Worm (Caenorhabditis elegans): ENCODE results near the gene Y54G11A.9.

The Y54G11A.9 gene

DNA sequence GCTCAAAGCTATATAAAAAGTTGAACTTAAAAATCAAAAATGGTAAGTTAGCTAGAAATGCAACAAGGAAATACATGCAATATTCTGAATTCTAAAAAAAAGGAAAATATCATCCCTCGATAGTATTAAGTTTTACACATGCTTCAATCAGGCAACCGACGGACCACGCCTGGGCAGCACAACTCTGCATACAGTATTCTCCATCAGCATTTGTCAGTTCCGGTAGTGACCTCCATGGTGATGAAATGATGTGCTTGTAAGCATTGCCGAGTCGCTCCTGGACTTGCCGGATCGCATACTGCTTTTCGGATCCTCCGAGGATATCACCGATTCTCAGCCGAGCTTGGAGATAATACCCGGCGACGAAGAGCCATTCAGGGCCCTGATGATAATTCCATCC, 4.5 kb upstream of the Y54G11A.9 start (continued):
- no peak for TF ChIP-seq dpff-1 (tag; optimal IDR thresholded peaks at IDR 0.05)
- no peak for TF ChIP-seq cebp-2 (GFP tag; IDR thresholded peaks at IDR 0.05)
- TF ChIP-seq ceh-40 (GFP tag; IDR thresholded peaks at IDR 0.05), result peak; percentile 59; the same call in 1 of the 2 replicates
- peak; percentile 75 for TF ChIP-seq F49E8.2 (tag; optimal IDR thresholded peaks at IDR 0.05; ENCODE audit: insufficient read depth)
- peak; percentile 71 for TF ChIP-seq repo-1 (tag; optimal IDR thresholded peaks at IDR 0.05)
- TF ChIP-seq somi-1 (GFP tag; optimal IDR thresholded peaks at IDR 0.05), result no peak
- TF ChIP-seq attf-6 (GFP tag; IDR thresholded peaks at IDR 0.05), result no peak; the same call in none of the 2 replicates
- TF ChIP-seq lin-54 (GFP tag; optimal IDR thresholded peaks at IDR 0.05), result peak; percentile 30
- no peak for TF ChIP-seq Y53F4B.3 (GFP tag; IDR thresholded peaks at IDR 0.05)
- TF ChIP-seq hrde-1 (tag; optimal IDR thresholded peaks at IDR 0.05; ENCODE audit: borderline replicate concordance), result peak; percentile 70
- no peak for TF ChIP-seq C06A6.2 (GFP tag; conservative IDR thresholded peaks at IDR 0.05)
- no peak for TF ChIP-seq nhr-120 (GFP tag; IDR thresholded peaks at IDR 0.05)
- no peak for TF ChIP-seq lag-1 (GFP tag; IDR thresholded peaks at IDR 0.05)
- TF ChIP-seq K11D2.4 (GFP tag; IDR thresholded peaks at IDR 0.05), result no peak
- no peak for TF ChIP-seq sea-2 (GFP tag; IDR thresholded peaks at IDR 0.05)
- TF ChIP-seq ceh-100 (GFP tag; IDR thresholded peaks at IDR 0.05), result no peak
- no peak for TF ChIP-seq gei-17 (GFP tag; optimal IDR thresholded peaks at IDR 0.05)
- TF ChIP-seq ztf-25 (GFP tag; IDR thresholded peaks at IDR 0.05), result no peak
- TF ChIP-seq lir-1 (GFP tag; conservative IDR thresholded peaks at IDR 0.05), result no peak
- peak; percentile 87 for TF ChIP-seq B0336.3 (GFP tag; IDR thresholded peaks at IDR 0.05)
- no peak for TF ChIP-seq die-1 (tag; optimal IDR thresholded peaks at IDR 0.05)
- TF ChIP-seq lin-40 (tag; optimal IDR thresholded peaks at IDR 0.05), result no peak
- no peak for TF ChIP-seq sdz-38 (tag; optimal IDR thresholded peaks at IDR 0.05)
- no peak for TF ChIP-seq K12H6.12 (tag; optimal IDR thresholded peaks at IDR 0.05)
- TF ChIP-seq snpc-3.4 (tag; optimal IDR thresholded peaks at IDR 0.05), result no peak
- no peak for TF ChIP-seq ama-1 (optimal IDR thresholded peaks at IDR 0.05)
- peak in 1 of 2 experiments; percentile 75 for TF ChIP-seq ama-1 (GFP tag; optimal IDR thresholded peaks at IDR 0.05)
- TF ChIP-seq nhr-27 (tag; optimal IDR thresholded peaks at IDR 0.05), result no peak
- TF ChIP-seq ztf-6 (GFP tag; IDR thresholded peaks at IDR 0.05), result no peak
- 0 out of 2 replicates have a peak, but pooled peaks have one; percentile 28 for TF ChIP-seq pbrm-1 (GFP tag; IDR thresholded peaks at IDR 0.05)
- no peak for TF ChIP-seq ccch-3 (GFP tag; optimal IDR thresholded peaks at IDR 0.05)
- TF ChIP-seq zfh-2 (GFP tag; conservative IDR thresholded peaks at IDR 0.05), result peak; percentile 6; the same call in 1 of the 2 replicates
- no peak for TF ChIP-seq B0019.2 (GFP tag; conservative IDR thresholded peaks at IDR 0.05)
- 0 out of 2 replicates have a peak, but pooled peaks have one; percentile 41 for TF ChIP-seq egl-44 (GFP tag; IDR thresholded peaks at IDR 0.05)
- TF ChIP-seq mes-4 (tag; optimal IDR thresholded peaks at IDR 0.05), result no peak
- no peak; the same call in 1 of the 2 replicates for TF ChIP-seq C17E4.6 (GFP tag; IDR thresholded peaks at IDR 0.05)
- TF ChIP-seq hsf-1 (GFP tag; IDR thresholded peaks at IDR 0.05), result peak; percentile 75
- peak; percentile 38; the same call in 1 of the 2 replicates for TF ChIP-seq mcd-1 (GFP tag; IDR thresholded peaks at IDR 0.05)
- TF ChIP-seq B0035.1 (tag; optimal IDR thresholded peaks at IDR 0.05), result no peak
- no peak for TF ChIP-seq lsy-27 (tag; optimal IDR thresholded peaks at IDR 0.05; ENCODE audit: borderline replicate concordance, insufficient read depth)
- no peak for TF ChIP-seq dpl-1 (GFP tag; optimal IDR thresholded peaks at IDR 0.05)
- no peak for TF ChIP-seq dox-1 (GFP tag; IDR thresholded peaks at IDR 0.05)
- peak; percentile 4 for TF ChIP-seq T26A5.8 (tag; optimal IDR thresholded peaks at IDR 0.05)
- TF ChIP-seq zim-3 (tag; optimal IDR thresholded peaks at IDR 0.05), result peak; percentile 38
- no peak for TF ChIP-seq attf-3 (GFP tag; conservative IDR thresholded peaks at IDR 0.05)
- TF ChIP-seq F57A8.1 (GFP tag; optimal IDR thresholded peaks at IDR 0.05), result no peak
- no peak for TF ChIP-seq aptf-3 (GFP tag; IDR thresholded peaks at IDR 0.05)
- TF ChIP-seq madf-3 (GFP tag; IDR thresholded peaks at IDR 0.05), result peak; percentile 78; the same call in 1 of the 2 replicates
- TF ChIP-seq snpc-4 (GFP tag; optimal IDR thresholded peaks at IDR 0.05), result no peak
- TF ChIP-seq snpc-4 (tag; optimal IDR thresholded peaks at IDR 0.05), result peak in 1 of 4 experiments; percentile 42
